Worm (Caenorhabditis elegans): ENCODE measurements around the gene R11D1.3.
A peak's percentile ranks its signal among the peaks of the same experiment; 100 is the strongest.

R11D1.3 gene

ce11 chrV:12708305-12708704 lies 3.6 kb downstream of the R11D1.3 start, which contains the start of gene R11D1.2:
TSS of gene R11D1.2 (plus strand) at chrV:12708605.
- no peak for TF ChIP-seq hlh-1 (tag; optimal IDR thresholded peaks at IDR 0.05)

ce11 chrV:12706511-12706910 lies 5.4 kb downstream of the R11D1.3 start:
- TF ChIP-seq blmp-1 (tag; optimal IDR thresholded peaks at IDR 0.05) = no peak
- TF ChIP-seq sptf-1 (tag; optimal IDR thresholded peaks at IDR 0.05) = no peak
- no peak for TF ChIP-seq zip-8 (tag; optimal IDR thresholded peaks at IDR 0.05)
- TF ChIP-seq snpc-4 (tag; optimal IDR thresholded peaks at IDR 0.05) = no peak
- no peak for TF ChIP-seq mls-2 (tag; optimal IDR thresholded peaks at IDR 0.05)
- TF ChIP-seq unc-120 (tag; optimal IDR thresholded peaks at IDR 0.05; ENCODE audit: poor library complexity, severe bottlenecking) = no peak
- no peak for TF ChIP-seq ceh-39 (tag; optimal IDR thresholded peaks at IDR 0.05)
- TF ChIP-seq ceh-83 (GFP tag; optimal IDR thresholded peaks at IDR 0.05) = no peak
- no peak for TF ChIP-seq ham-2 (GFP tag; optimal IDR thresholded peaks at IDR 0.05)

- TF ChIP-seq ceh-43 (GFP tag; optimal IDR thresholded peaks at IDR 0.05) (no peak), lsy-2 (tag; optimal IDR thresholded peaks at IDR 0.05) (no peak), M03D4.4 (tag; optimal IDR thresholded peaks at IDR 0.05) (no peak), mab-5 (tag; optimal IDR thresholded peaks at IDR 0.05) (no peak), sptf-1 (tag; optimal IDR thresholded peaks at IDR 0.05) (no peak), ceh-83 (GFP tag; optimal IDR thresholded peaks at IDR 0.05) (no peak), ztf-11 (tag; optimal IDR thresholded peaks at IDR 0.05) (no peak), blmp-1 (tag; optimal IDR thresholded peaks at IDR 0.05) (no peak), mls-2 (tag; optimal IDR thresholded peaks at IDR 0.05) (no peak), unc-62 (GFP tag; optimal IDR thresholded peaks at IDR 0.05) (no peak), hlh-1 (tag; optimal IDR thresholded peaks at IDR 0.05) (no peak), elt-1 (tag; optimal IDR thresholded peaks at IDR 0.05; ENCODE audit: borderline replicate concordance, insufficient read depth) (no peak)
These were observed 7.8 kb downstream of the R11D1.3 start, which contains the start of gene R11D1.1 for ce11 chrV:12704077-12704476. TSS of gene R11D1.1 (plus strand) at chrV:12704377.

- TF ChIP-seq nhr-28 (tag; optimal IDR thresholded peaks at IDR 0.05) (no peak), ces-1 (GFP tag; optimal IDR thresholded peaks at IDR 0.05) (peak; percentile 63), zip-8 (tag; optimal IDR thresholded peaks at IDR 0.05) (no peak)
These were observed 10.3 kb downstream of the R11D1.3 start for ce11 chrV:12701613-12702012.

- TF ChIP-seq lin-32 (GFP tag; optimal IDR thresholded peaks at IDR 0.05) (no peak), mab-5 (tag; optimal IDR thresholded peaks at IDR 0.05) (no peak), unc-120 (tag; optimal IDR thresholded peaks at IDR 0.05; ENCODE audit: poor library complexity, severe bottlenecking) (peak; percentile 73)
These were observed 14.5 kb downstream of the R11D1.3 start, which contains the start of gene istr-1 for ce11 chrV:12697364-12697901. TSS of gene istr-1 (plus strand) at chrV:12697858.

ce11 chrV:12696790-12697189 lies 15.1 kb downstream of the R11D1.3 start:
- TF ChIP-seq ces-1 (GFP tag; optimal IDR thresholded peaks at IDR 0.05) (no peak), nhr-237 (tag; optimal IDR thresholded peaks at IDR 0.05) (no peak), nhr-2 (tag; optimal IDR thresholded peaks at IDR 0.05) (no peak), lin-13 (tag; optimal IDR thresholded peaks at IDR 0.05) (no peak), drap-1 (GFP tag; optimal IDR thresholded peaks at IDR 0.05) (no peak), flh-1 (GFP tag; optimal IDR thresholded peaks at IDR 0.05) (no peak), lsy-2 (tag; optimal IDR thresholded peaks at IDR 0.05) (no peak), nhr-28 (tag; optimal IDR thresholded peaks at IDR 0.05) (no peak), elt-1 (tag; optimal IDR thresholded peaks at IDR 0.05; ENCODE audit: borderline replicate concordance, insufficient read depth) (no peak), sem-2 (GFP tag; optimal IDR thresholded peaks at IDR 0.05) (no peak), cnd-1 (tag; optimal IDR thresholded peaks at IDR 0.05) (no peak), tbx-8 (GFP tag; optimal IDR thresholded peaks at IDR 0.05) (no peak), zip-8 (tag; optimal IDR thresholded peaks at IDR 0.05) (no peak), mep-1 (tag; optimal IDR thresholded peaks at IDR 0.05) (no peak), sptf-1 (tag; optimal IDR thresholded peaks at IDR 0.05) (no peak), lin-32 (GFP tag; optimal IDR thresholded peaks at IDR 0.05) (no peak)

Data from whole organism, mixed stage, embryonic.